Fruit fly (Drosophila melanogaster): Measurements from ENCODE around the gene fal.
A peak's percentile ranks its signal among the peaks of the same experiment; 100 is the strongest.

The fal gene

DNA sequence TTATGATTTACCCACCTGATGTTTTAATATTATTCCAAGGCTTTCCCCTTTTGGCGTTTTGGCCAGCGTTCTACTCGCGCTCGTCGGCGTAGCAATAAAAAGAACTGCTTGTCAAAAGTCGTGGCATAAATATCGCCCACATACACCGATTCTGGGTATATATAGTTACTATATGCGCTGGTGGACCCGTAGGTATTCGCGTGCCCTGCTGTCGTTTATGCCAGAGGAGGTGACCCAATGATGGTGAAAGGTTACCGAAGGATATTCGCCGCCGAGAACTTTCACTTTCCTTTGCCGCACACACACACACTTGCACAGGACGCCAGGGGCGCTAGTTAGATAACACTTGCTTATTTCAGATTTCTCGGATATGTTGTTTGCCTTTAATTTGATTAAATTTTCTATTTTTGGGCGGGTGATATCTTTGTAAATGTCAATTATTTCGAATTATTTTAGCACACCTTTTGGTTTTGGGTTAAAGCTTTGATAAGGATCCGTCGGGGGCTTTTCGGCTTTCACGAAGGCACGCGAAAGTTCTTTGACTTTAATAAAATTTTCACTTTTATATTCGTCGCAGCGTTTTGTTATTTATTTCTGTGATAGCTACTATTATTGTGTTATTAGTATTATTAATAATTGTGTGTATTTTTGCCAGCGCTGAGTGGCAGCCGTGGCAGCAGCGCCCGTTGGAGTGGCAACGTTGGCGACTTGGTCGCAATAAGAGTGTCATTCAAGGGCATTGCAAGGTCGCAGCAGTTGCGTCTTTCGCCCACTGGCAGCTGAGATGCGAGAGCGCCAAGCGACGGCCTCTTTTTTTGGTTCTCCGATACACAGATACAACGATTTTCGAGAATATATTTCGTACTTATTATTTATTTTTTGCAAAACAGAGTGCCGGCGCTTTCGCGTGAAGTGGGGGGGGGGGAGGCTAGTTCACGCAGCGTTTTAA is 2.6 kb upstream of the fal start:
- no peak for TF ChIP-seq net (GFP tag; optimal IDR thresholded peaks at IDR 0.05)
- TF ChIP-seq Eip78C (GFP tag), result peak; percentile 57
- TF ChIP-seq Gug (GFP tag; IDR thresholded peaks at IDR 0.05), result no peak
- no peak for TF ChIP-seq CG15336 (GFP tag; IDR thresholded peaks at IDR 0.05)
- peak; percentile 71 for TF ChIP-seq svp (GFP tag)
- TF ChIP-seq CG3032 (tag; optimal IDR thresholded peaks at IDR 0.05), result no peak
- TF ChIP-seq Eip75B (GFP tag; optimal IDR thresholded peaks at IDR 0.05), result peak; percentile 0
- TF ChIP-seq Blimp-1 (GFP tag; optimal IDR thresholded peaks at IDR 0.05), result peak; percentile 53

DNA sequence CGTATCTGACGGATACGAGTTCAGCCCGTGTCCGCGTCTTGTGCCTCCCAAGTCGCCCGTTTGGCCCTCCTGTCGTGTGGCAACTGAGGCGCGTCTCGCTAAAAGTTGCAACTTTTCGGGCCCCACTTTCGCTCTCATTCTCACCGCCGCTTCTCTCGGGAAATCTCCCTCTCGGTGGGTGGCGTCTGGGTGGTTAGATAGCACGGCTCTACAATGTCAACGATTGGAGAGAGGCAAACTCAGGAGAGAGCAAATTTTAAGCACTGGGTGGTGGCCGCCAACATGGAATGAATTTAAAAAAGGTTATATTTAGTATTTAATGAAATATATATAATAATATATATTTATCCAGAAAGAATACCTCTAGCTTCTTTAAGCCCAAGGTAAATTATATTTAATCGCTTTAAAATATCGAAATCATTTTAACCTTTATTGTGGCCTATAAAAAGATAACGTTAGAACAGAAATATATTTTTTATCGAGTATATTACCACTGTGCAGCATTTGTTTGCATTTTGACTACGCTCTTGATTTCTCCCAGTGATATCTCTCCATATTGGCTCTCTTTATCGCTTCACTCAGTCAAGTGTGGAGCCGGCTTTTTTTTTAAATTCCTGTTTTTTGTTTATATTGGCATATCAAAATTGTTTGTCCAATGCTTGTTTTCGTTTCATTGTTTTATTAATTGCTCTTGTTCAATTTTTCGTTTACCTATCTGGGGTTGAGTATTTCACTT is 1.8 kb upstream of the fal start, which contains the start of gene Gbs-76A:
TSS of gene Gbs-76A (minus strand) at position 327 of the 736 bp plus-strand sequence.
- TF ChIP-seq CG3919 (GFP tag; optimal IDR thresholded peaks at IDR 0.05) (peak; percentile 80), Sox102F (GFP tag; optimal IDR thresholded peaks at IDR 0.05) (peak; percentile 52), CG10669 (GFP tag; optimal IDR thresholded peaks at IDR 0.05) (peak; percentile 80), CG1621 (tag; optimal IDR thresholded peaks at IDR 0.05) (peak; percentile 38), dsx (GFP tag; optimal IDR thresholded peaks at IDR 0.05; ENCODE audit: poor library complexity, severe bottlenecking) (peak; percentile 88), achi (GFP tag; optimal IDR thresholded peaks at IDR 0.05) (peak; percentile 87), Ets21C (GFP tag; optimal IDR thresholded peaks at IDR 0.05) (peak; percentile 30), CG7368 (GFP tag; optimal IDR thresholded peaks at IDR 0.05) (peak; percentile 68), CG8319 (GFP tag; optimal IDR thresholded peaks at IDR 0.05) (peak; percentile 75), Blimp-1 (GFP tag; optimal IDR thresholded peaks at IDR 0.05) (peak; percentile 45), lz (GFP tag; optimal IDR thresholded peaks at IDR 0.05) (peak; percentile 53), CG6808 (GFP tag; optimal IDR thresholded peaks at IDR 0.05) (peak; percentile 79), CG11902 (GFP tag; optimal IDR thresholded peaks at IDR 0.05) (peak; percentile 38), Sox15 (GFP tag; optimal IDR thresholded peaks at IDR 0.05) (peak; percentile 26), Hr39 (GFP tag; optimal IDR thresholded peaks at IDR 0.05) (peak; percentile 59), Eip78C (GFP tag) (peak; percentile 92), CG3032 (tag; optimal IDR thresholded peaks at IDR 0.05) (peak; percentile 90), CG15336 (GFP tag; IDR thresholded peaks at IDR 0.05) (peak; percentile 94), CG8632 (GFP tag; optimal IDR thresholded peaks at IDR 0.05) (peak; percentile 93), CG34406 (GFP tag; optimal IDR thresholded peaks at IDR 0.05) (peak; percentile 84), salr (GFP tag; optimal IDR thresholded peaks at IDR 0.05) (peak; percentile 60 to 80), Gug (GFP tag; IDR thresholded peaks at IDR 0.05) (peak; percentile 79), fd85E (GFP tag; optimal IDR thresholded peaks at IDR 0.05) (peak; percentile 52), CG11294 (GFP tag; IDR thresholded peaks at IDR 0.05) (peak; percentile 78), Met (GFP tag; optimal IDR thresholded peaks at IDR 0.05) (peak; percentile 73), CG31627 (GFP tag; optimal IDR thresholded peaks at IDR 0.05) (peak; percentile 52), pdm3 (GFP tag; optimal IDR thresholded peaks at IDR 0.05) (peak; percentile 67), CG16779 (tag; optimal IDR thresholded peaks at IDR 0.05) (peak; percentile 81), svp (GFP tag) (peak; percentile 85), vri (GFP tag; optimal IDR thresholded peaks at IDR 0.05) (peak; percentile 63), CG6276 (GFP tag; optimal IDR thresholded peaks at IDR 0.05) (peak; percentile 94), cyc (GFP tag; optimal IDR thresholded peaks at IDR 0.05) (peak; percentile 54), Hr38 (GFP tag; optimal IDR thresholded peaks at IDR 0.05) (no peak), esn (GFP tag; optimal IDR thresholded peaks at IDR 0.05) (peak; percentile 83), Smox (GFP tag; optimal IDR thresholded peaks at IDR 0.05) (peak; percentile 59), Eip93F (GFP tag; optimal IDR thresholded peaks at IDR 0.05) (no peak), CG11762 (GFP tag; optimal IDR thresholded peaks at IDR 0.05; ENCODE audit: insufficient read depth) (peak; percentile 83), fkh (GFP tag; optimal IDR thresholded peaks at IDR 0.05) (peak; percentile 88), spab (GFP tag; optimal IDR thresholded peaks at IDR 0.05) (peak; percentile 92), Sox14 (GFP tag; optimal IDR thresholded peaks at IDR 0.05) (peak; percentile 72), CG6792 (GFP tag; optimal IDR thresholded peaks at IDR 0.05) (peak; percentile 80), Lpt (GFP tag; optimal IDR thresholded peaks at IDR 0.05) (peak; percentile 85), ss (GFP tag; optimal IDR thresholded peaks at IDR 0.05) (peak; percentile 80 to 84)
